Worm (Caenorhabditis elegans): ENCODE measurements around the gene C16C8.25.
"Not testable (repeated sequence)": the region's sequence is repeated elsewhere in the genome, so short reads cannot be mapped to it uniquely, and the experiment has no call there.

C16C8.25 gene

DNA sequence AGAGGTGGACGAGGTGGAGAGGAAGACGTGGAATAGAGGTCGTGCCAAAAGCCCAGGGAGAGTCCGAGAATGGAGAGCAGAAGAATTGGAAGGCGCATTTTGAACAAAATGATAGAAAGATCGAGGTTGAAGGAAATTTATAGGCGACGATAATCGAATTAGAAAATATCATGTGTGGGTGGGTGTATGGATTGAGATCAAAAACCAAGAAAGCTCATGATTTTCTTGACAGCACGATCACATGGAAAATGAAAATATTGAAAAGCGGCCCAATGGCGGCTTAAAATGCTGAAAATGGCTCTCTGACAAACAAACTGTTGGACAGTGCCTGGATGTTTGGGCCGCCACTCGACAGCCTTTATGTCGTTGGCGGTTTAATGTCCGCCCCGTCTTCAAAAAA lies 14.1 kb downstream of the C16C8.25 start, which contains the start of gene C16C8.9:
Gene C16C8.9 (minus strand): TSS at position 101 of the 400 bp plus-strand sequence.
- no peak for TF ChIP-seq ztf-29 (GFP tag; IDR thresholded peaks at IDR 0.05)
- no peak for TF ChIP-seq klf-2 (GFP tag; conservative IDR thresholded peaks at IDR 0.05)
- TF ChIP-seq cog-1 (tag; optimal IDR thresholded peaks at IDR 0.05): no peak
- no peak for TF ChIP-seq tab-1 (GFP tag; IDR thresholded peaks at IDR 0.05)
- no peak for TF ChIP-seq flt-1 (GFP tag; IDR thresholded peaks at IDR 0.05)
- TF ChIP-seq med-1 (GFP tag; optimal IDR thresholded peaks at IDR 0.05; ENCODE audit: insufficient read depth): no peak
- no peak for TF ChIP-seq ref-1 (GFP tag; conservative IDR thresholded peaks at IDR 0.05)
- TF ChIP-seq T22C8.4 (GFP tag; IDR thresholded peaks at IDR 0.05): no peak
- TF ChIP-seq ztf-23 (GFP tag; IDR thresholded peaks at IDR 0.05): no peak

DNA sequence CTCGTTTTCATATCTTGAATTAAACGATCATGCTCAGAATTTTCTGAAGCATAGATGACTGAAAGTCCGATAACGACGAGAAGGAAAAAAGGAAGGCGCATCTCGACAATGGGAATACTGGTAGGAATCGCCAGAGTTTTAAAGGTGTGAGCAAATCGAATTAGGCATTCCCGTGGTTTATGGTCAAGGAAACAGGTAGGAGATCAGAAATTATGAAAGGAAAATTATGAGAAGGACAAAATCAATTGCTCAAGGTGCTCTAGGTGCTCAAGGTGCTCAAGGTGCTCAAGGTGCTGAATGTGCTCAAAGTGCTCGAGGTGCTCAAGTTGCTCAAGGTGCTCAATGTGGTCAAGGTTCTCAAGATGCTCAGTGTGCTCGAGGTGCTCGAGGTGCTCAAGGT lies 15.6 kb downstream of the C16C8.25 start, which contains the start of gene C16C8.10:
Gene C16C8.10 (minus strand): TSS at position 101 of the 400 bp plus-strand sequence.
- TF ChIP-seq klf-2 (GFP tag; conservative IDR thresholded peaks at IDR 0.05); flt-1 (GFP tag; IDR thresholded peaks at IDR 0.05); ztf-23 (GFP tag; IDR thresholded peaks at IDR 0.05): not testable (repeated sequence)

DNA sequence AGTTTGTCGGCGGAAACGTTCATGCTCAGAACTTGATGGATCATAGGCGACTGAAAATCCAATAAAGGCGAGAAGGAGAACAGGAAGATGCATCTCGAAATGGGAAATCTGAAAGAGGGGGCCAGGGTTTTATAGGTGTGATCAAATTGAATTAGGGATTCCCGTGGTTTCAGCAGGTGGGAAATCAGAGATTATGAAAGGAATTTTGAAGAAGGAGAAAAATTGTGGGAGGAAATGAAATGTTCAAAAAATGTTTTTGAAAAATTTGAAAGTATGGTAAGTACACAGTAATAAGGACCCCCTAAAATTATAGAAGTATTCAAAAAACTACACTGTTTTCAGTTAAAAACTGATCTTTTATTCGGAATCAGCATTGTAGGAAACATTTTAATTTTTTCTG lies 21.5 kb downstream of the C16C8.25 start, which contains the start of gene Y49F6B.20:
Gene Y49F6B.20 (minus strand): TSS at position 101 of the 400 bp plus-strand sequence.
- TF ChIP-seq ztf-23 (GFP tag; IDR thresholded peaks at IDR 0.05) (no peak), med-1 (GFP tag; optimal IDR thresholded peaks at IDR 0.05; ENCODE audit: insufficient read depth) (no peak), T22C8.4 (GFP tag; IDR thresholded peaks at IDR 0.05) (no peak), flt-1 (GFP tag; IDR thresholded peaks at IDR 0.05) (no peak), klf-2 (GFP tag; conservative IDR thresholded peaks at IDR 0.05) (no peak), ref-1 (GFP tag; conservative IDR thresholded peaks at IDR 0.05) (no peak), tab-1 (GFP tag; IDR thresholded peaks at IDR 0.05) (no peak), ztf-29 (GFP tag; IDR thresholded peaks at IDR 0.05) (no peak), cog-1 (tag; optimal IDR thresholded peaks at IDR 0.05) (no peak)

DNA sequence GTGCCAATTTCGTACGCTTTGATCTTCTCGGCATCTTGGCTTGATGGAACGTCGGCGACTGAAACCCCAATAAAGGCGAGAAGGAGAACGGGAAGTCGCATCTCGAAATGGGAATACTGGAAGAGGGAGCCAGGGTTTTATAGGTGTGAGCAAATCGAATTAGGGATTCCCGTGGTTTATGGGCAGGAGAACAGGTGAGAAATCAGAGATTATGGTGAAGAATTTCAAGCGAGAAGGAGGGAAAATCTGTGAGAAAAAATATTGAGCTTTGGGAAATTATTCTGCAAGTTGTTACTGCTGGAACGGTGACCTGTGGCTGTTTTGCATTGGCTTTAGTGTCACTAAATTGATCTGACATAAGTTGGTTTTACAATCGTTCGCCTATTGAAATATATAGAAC lies 22.6 kb downstream of the C16C8.25 start, which contains the start of gene Y49F6B.13:
Gene Y49F6B.13 (minus strand): TSS at position 101 of the 400 bp plus-strand sequence.
- no peak for TF ChIP-seq tab-1 (GFP tag; IDR thresholded peaks at IDR 0.05)
- TF ChIP-seq ref-1 (GFP tag; conservative IDR thresholded peaks at IDR 0.05): no peak
- no peak for TF ChIP-seq klf-2 (GFP tag; conservative IDR thresholded peaks at IDR 0.05)
- no peak for TF ChIP-seq flt-1 (GFP tag; IDR thresholded peaks at IDR 0.05)
- TF ChIP-seq ztf-29 (GFP tag; IDR thresholded peaks at IDR 0.05): no peak
- no peak for TF ChIP-seq cog-1 (tag; optimal IDR thresholded peaks at IDR 0.05)
- TF ChIP-seq T22C8.4 (GFP tag; IDR thresholded peaks at IDR 0.05): no peak
- no peak for TF ChIP-seq med-1 (GFP tag; optimal IDR thresholded peaks at IDR 0.05; ENCODE audit: insufficient read depth)
- TF ChIP-seq ztf-23 (GFP tag; IDR thresholded peaks at IDR 0.05): no peak

DNA sequence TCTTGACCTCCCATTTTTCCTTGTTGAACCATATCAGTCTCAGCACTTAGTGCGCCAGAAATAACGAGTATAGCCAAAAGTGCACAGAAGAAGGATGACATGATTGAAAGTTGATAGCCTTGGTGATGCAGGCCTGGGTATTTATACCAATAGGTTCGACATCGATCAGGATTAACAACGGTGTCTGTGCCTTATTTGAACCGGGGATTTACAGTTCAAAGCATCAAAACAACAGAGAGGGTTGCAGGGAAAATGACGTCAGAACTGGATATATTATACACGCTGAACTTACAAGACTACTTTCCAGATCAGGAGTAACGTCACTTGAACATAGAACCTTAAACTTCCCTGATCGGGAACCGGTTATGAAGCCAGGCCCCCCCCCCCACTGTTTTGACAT lies 23.3 kb downstream of the C16C8.25 start, which contains the start of gene Y49F6B.12:
Gene Y49F6B.12 (minus strand): TSS at position 101 of the 400 bp plus-strand sequence.
- no peak for TF ChIP-seq ref-1 (GFP tag; conservative IDR thresholded peaks at IDR 0.05)
- no peak for TF ChIP-seq ztf-23 (GFP tag; IDR thresholded peaks at IDR 0.05)
- TF ChIP-seq cog-1 (tag; optimal IDR thresholded peaks at IDR 0.05): no peak
- TF ChIP-seq klf-2 (GFP tag; conservative IDR thresholded peaks at IDR 0.05): no peak
- no peak for TF ChIP-seq ztf-29 (GFP tag; IDR thresholded peaks at IDR 0.05)
- TF ChIP-seq med-1 (GFP tag; optimal IDR thresholded peaks at IDR 0.05; ENCODE audit: insufficient read depth): no peak
- no peak for TF ChIP-seq flt-1 (GFP tag; IDR thresholded peaks at IDR 0.05)
- TF ChIP-seq tab-1 (GFP tag; IDR thresholded peaks at IDR 0.05): no peak
- TF ChIP-seq T22C8.4 (GFP tag; IDR thresholded peaks at IDR 0.05): no peak

DNA sequence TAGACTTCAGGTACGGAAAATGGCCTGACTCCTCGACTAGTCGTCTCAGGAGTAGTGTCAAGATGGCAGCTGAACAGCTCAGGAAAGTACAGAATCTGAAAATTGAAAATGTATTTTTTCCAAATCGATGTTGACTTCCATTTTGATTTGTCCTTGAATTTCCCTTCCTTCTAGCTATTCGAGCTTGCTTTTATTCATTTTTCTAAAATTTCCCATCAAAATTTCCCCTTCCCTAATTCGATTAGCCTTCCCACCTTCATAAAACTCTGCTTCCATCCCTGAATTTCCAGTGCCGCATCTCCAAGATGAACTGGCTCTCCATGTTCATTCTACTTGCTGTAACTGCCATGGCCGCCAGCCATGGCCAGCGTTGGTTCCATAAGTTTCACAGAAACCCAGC lies 23.8 kb downstream of the C16C8.25 start, which contains the start of gene Y49F6B.6:
Gene Y49F6B.6 (plus strand): TSS at position 301 of the 400 bp plus-strand sequence.
- TF ChIP-seq klf-2 (GFP tag; conservative IDR thresholded peaks at IDR 0.05) (no peak), cog-1 (tag; optimal IDR thresholded peaks at IDR 0.05) (no peak), ref-1 (GFP tag; conservative IDR thresholded peaks at IDR 0.05) (no peak), T22C8.4 (GFP tag; IDR thresholded peaks at IDR 0.05) (no peak), med-1 (GFP tag; optimal IDR thresholded peaks at IDR 0.05; ENCODE audit: insufficient read depth) (no peak), ztf-23 (GFP tag; IDR thresholded peaks at IDR 0.05) (no peak), tab-1 (GFP tag; IDR thresholded peaks at IDR 0.05) (no peak), ztf-29 (GFP tag; IDR thresholded peaks at IDR 0.05) (no peak), flt-1 (GFP tag; IDR thresholded peaks at IDR 0.05) (no peak)

DNA sequence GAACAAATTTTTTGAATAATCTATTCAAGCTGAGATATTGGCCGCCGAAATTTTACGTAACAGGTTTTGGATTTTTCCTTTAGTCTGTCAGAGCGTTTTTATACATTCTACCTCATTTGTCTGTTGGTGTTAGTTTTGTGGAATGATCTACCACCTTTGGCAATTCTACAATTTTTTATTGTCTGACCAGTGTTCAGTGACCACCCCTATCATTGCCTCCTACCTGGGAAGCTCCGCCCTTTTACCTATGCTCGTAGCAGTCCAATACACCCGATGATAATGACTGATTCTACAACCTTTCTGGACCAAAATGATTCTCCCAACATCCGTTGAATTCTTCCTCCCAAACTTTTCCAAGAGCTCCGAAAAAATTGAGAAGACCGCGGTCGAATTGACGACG lies 24.7 kb downstream of the C16C8.25 start, which contains the start of gene sdz-32:
Gene sdz-32 (plus strand): TSS at position 301 of the 400 bp plus-strand sequence.
- no peak for TF ChIP-seq ztf-29 (GFP tag; IDR thresholded peaks at IDR 0.05)
- no peak for TF ChIP-seq med-1 (GFP tag; optimal IDR thresholded peaks at IDR 0.05; ENCODE audit: insufficient read depth)
- TF ChIP-seq flt-1 (GFP tag; IDR thresholded peaks at IDR 0.05): no peak
- TF ChIP-seq T22C8.4 (GFP tag; IDR thresholded peaks at IDR 0.05): no peak
- no peak for TF ChIP-seq ztf-23 (GFP tag; IDR thresholded peaks at IDR 0.05)
- TF ChIP-seq cog-1 (tag; optimal IDR thresholded peaks at IDR 0.05): no peak
- TF ChIP-seq ref-1 (GFP tag; conservative IDR thresholded peaks at IDR 0.05): no peak
- no peak for TF ChIP-seq tab-1 (GFP tag; IDR thresholded peaks at IDR 0.05)
- TF ChIP-seq klf-2 (GFP tag; conservative IDR thresholded peaks at IDR 0.05): no peak

DNA sequence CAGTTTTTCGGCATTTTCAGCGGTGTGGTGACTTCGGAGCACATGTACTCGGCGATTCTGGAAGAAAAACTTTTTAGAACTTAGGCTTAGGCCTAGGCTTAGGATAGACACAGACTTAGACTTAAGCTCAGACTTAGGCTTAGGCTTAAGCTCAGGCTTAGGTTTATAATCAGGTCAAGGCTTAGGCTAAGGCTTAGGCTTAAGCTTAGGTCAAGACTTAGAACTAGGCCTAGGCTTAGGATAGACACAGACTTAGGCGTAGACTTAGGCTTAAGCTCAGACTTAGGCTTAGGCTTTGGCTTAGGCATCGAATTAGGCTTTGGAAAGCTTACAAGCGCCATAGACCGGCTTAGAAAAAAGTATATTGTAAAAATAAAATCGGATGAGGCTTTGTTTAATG lies 27.5 kb downstream of the C16C8.25 start:
- no peak for TF ChIP-seq ref-1 (GFP tag; conservative IDR thresholded peaks at IDR 0.05)
- 0 out of 2 replicates have a peak, but pooled peaks have one; percentile 13 for TF ChIP-seq ztf-29 (GFP tag; IDR thresholded peaks at IDR 0.05)
- no peak for TF ChIP-seq tab-1 (GFP tag; IDR thresholded peaks at IDR 0.05)
- TF ChIP-seq klf-2 (GFP tag; conservative IDR thresholded peaks at IDR 0.05): no peak
- TF ChIP-seq ztf-23 (GFP tag; IDR thresholded peaks at IDR 0.05): no peak
- no peak for TF ChIP-seq flt-1 (GFP tag; IDR thresholded peaks at IDR 0.05)
- no peak for TF ChIP-seq T22C8.4 (GFP tag; IDR thresholded peaks at IDR 0.05)
- TF ChIP-seq cog-1 (tag; optimal IDR thresholded peaks at IDR 0.05): no peak

DNA sequence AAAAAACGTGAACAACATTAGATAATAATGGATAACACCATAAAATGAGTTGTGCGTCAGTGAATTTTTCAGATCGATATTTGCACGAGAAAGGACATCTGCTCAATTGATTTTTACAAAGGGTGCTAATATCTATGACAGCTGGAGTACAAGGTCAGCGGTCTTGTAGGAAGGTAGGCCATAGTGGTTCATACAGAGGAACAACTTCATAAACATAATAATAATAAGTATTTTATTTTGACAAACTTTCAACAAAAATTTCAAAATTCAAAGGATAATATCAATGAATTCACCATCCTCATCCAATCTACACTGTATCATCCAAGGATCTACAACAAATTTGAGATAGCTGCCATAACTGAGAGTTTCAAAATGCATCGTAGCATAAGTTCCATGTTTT lies 28.1 kb downstream of the C16C8.25 start, which contains the start of gene fbxb-104:
Gene fbxb-104 (minus strand): TSS at position 101 of the 400 bp plus-strand sequence.
- no peak for TF ChIP-seq ztf-23 (GFP tag; IDR thresholded peaks at IDR 0.05)
- TF ChIP-seq klf-2 (GFP tag; conservative IDR thresholded peaks at IDR 0.05): no peak
- no peak for TF ChIP-seq flt-1 (GFP tag; IDR thresholded peaks at IDR 0.05)
- TF ChIP-seq ref-1 (GFP tag; conservative IDR thresholded peaks at IDR 0.05): no peak
- no peak for TF ChIP-seq ztf-29 (GFP tag; IDR thresholded peaks at IDR 0.05)
- no peak for TF ChIP-seq T22C8.4 (GFP tag; IDR thresholded peaks at IDR 0.05)
- TF ChIP-seq med-1 (GFP tag; optimal IDR thresholded peaks at IDR 0.05; ENCODE audit: insufficient read depth): no peak
- TF ChIP-seq tab-1 (GFP tag; IDR thresholded peaks at IDR 0.05): no peak
- no peak for TF ChIP-seq cog-1 (tag; optimal IDR thresholded peaks at IDR 0.05)

Data from whole organism, midembryonic.